Worm (Caenorhabditis elegans): Measurements from ENCODE around the gene bmk-1.

ce11 chrV:14468196-14468874 lies 11.6 kb upstream of the bmk-1 start, which contains the start of gene srz-97:
- TF ChIP-seq ceh-82 (tag; optimal IDR thresholded peaks at IDR 0.05) (no peak), T20F7.1 (GFP tag; optimal IDR thresholded peaks at IDR 0.05) (no peak), zip-11 (GFP tag; IDR thresholded peaks at IDR 0.05) (no peak)

Data from whole organism, L4 larva.